Fruit fly (Drosophila melanogaster): ENCODE measurements around the gene CG7560.

The CG7560 gene

DNA sequence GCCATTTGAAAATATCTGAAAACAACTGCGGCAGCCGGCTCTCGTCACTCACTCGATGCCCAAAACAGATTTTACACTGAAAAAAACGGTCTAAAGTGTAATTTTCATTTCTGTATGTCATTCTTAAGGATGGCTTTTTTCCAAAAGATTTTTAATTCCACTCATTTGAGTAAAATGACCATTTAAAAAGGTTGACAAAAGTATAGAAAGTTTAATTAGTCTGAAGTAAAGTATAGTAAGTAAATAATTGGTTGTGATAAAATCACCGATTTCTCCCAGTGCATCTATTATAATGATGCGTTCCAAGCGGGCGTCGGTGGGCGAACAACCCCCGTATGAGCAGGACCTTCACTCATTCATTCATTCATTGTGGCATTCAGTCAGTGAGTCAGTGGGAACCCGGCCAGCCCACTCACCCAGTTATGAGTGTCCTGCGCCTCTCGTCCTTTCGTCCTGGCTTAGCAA, 2.6 kb upstream of the CG7560 start:
- TF ChIP-seq CG7368 (GFP tag; optimal IDR thresholded peaks at IDR 0.05) (no peak), fd85E (GFP tag; optimal IDR thresholded peaks at IDR 0.05) (no peak), Eip75B (GFP tag; optimal IDR thresholded peaks at IDR 0.05) (peak; percentile 5), Ets21C (GFP tag; optimal IDR thresholded peaks at IDR 0.05) (no peak), Met (GFP tag; optimal IDR thresholded peaks at IDR 0.05) (peak; percentile 53), CG9139 (GFP tag; optimal IDR thresholded peaks at IDR 0.05) (no peak), Eip93F (GFP tag; optimal IDR thresholded peaks at IDR 0.05) (no peak), CG8119 (GFP tag; IDR thresholded peaks at IDR 0.05) (no peak), vri (GFP tag; optimal IDR thresholded peaks at IDR 0.05) (no peak), CG6808 (GFP tag; optimal IDR thresholded peaks at IDR 0.05) (peak; percentile 21), salr (GFP tag; optimal IDR thresholded peaks at IDR 0.05) (no peak), CG6792 (GFP tag; optimal IDR thresholded peaks at IDR 0.05) (peak; percentile 17), CG3032 (tag; optimal IDR thresholded peaks at IDR 0.05) (peak; percentile 0), topi (GFP tag; optimal IDR thresholded peaks at IDR 0.05) (peak; percentile 38), CG6276 (GFP tag; optimal IDR thresholded peaks at IDR 0.05) (no peak), CG10669 (GFP tag; optimal IDR thresholded peaks at IDR 0.05) (no peak), Sox102F (GFP tag; optimal IDR thresholded peaks at IDR 0.05) (peak; percentile 12), Sox14 (GFP tag; optimal IDR thresholded peaks at IDR 0.05) (peak; percentile 3), Smox (GFP tag; optimal IDR thresholded peaks at IDR 0.05) (peak; percentile 42), CG34406 (GFP tag; optimal IDR thresholded peaks at IDR 0.05) (peak; percentile 11), Blimp-1 (GFP tag; optimal IDR thresholded peaks at IDR 0.05) (no peak), Hr39 (GFP tag; optimal IDR thresholded peaks at IDR 0.05) (peak; percentile 26), cyc (GFP tag; optimal IDR thresholded peaks at IDR 0.05) (no peak), Lpt (GFP tag; optimal IDR thresholded peaks at IDR 0.05) (no peak), CG32006 (GFP tag; optimal IDR thresholded peaks at IDR 0.05) (peak; percentile 26), CG1621 (tag; optimal IDR thresholded peaks at IDR 0.05) (no peak), fd59A (GFP tag; optimal IDR thresholded peaks at IDR 0.05) (peak; percentile 4), lz (GFP tag; optimal IDR thresholded peaks at IDR 0.05) (peak; percentile 31), OdsH (GFP tag; optimal IDR thresholded peaks at IDR 0.05) (peak; percentile 2), Sox15 (GFP tag; optimal IDR thresholded peaks at IDR 0.05) (no peak), CG11294 (GFP tag; IDR thresholded peaks at IDR 0.05) (no peak), achi (GFP tag; optimal IDR thresholded peaks at IDR 0.05) (no peak), ss (GFP tag; optimal IDR thresholded peaks at IDR 0.05) (peak in 1 of 2 experiments; percentile 9), dsx (GFP tag; optimal IDR thresholded peaks at IDR 0.05; ENCODE audit: poor library complexity, severe bottlenecking) (no peak), CG3919 (GFP tag; optimal IDR thresholded peaks at IDR 0.05) (no peak), acj6 (GFP tag; optimal IDR thresholded peaks at IDR 0.05) (peak; percentile 25), CG15336 (GFP tag; IDR thresholded peaks at IDR 0.05) (no peak), CG11762 (GFP tag; optimal IDR thresholded peaks at IDR 0.05; ENCODE audit: insufficient read depth) (no peak), Ets96B (tag; optimal IDR thresholded peaks at IDR 0.05) (no peak), eg (GFP tag; IDR thresholded peaks at IDR 0.05) (no peak), CG8632 (GFP tag; optimal IDR thresholded peaks at IDR 0.05) (no peak), CG6854 (GFP tag; optimal IDR thresholded peaks at IDR 0.05) (no peak), CG6163 (GFP tag; IDR thresholded peaks at IDR 0.05) (no peak), Eip78C (GFP tag) (peak; percentile 57), Hr38 (GFP tag; optimal IDR thresholded peaks at IDR 0.05) (no peak), fkh (GFP tag; optimal IDR thresholded peaks at IDR 0.05) (peak; percentile 24), esn (GFP tag; optimal IDR thresholded peaks at IDR 0.05) (peak; percentile 55), CG16779 (tag; optimal IDR thresholded peaks at IDR 0.05) (no peak), net (GFP tag; optimal IDR thresholded peaks at IDR 0.05) (no peak), spab (GFP tag; optimal IDR thresholded peaks at IDR 0.05) (peak; percentile 17), CG31627 (GFP tag; optimal IDR thresholded peaks at IDR 0.05) (peak; percentile 19), svp (GFP tag) (peak; percentile 27)

Measured in whole organism, prepupa.